Worm (Caenorhabditis elegans) whole organism, L1 larva: ENCODE measurements around the gene eral-1.
A peak's percentile ranks its signal among the peaks of the same experiment; 100 is the strongest.

ENCODE experiments used
- ceh-63 ChIP-seq: fragments of 200-800 bp; sonication (Bioruptor generic); optimal IDR thresholded peaks from 2 replicates; lab custom pipeline; 2018; ENCODE audit warnings: mild to moderate bottlenecking, missing genetic modification characterization, missing compliant biosample characterization
- egl-27 ChIP-seq, 2 experiments: fragments of 150-350 bp in 1 of 2; sonication (generic microtip); optimal IDR thresholded peaks; 3 replicates each; lab custom pipeline; 2017 to 2018; ENCODE audit warnings: missing biosample characterization in 2 of 2, missing genetic modification characterization in 2 of 2, missing genetic modification reagents in 2 of 2
- fos-1 ChIP-seq: fragments of 150-350 bp; optimal IDR thresholded peaks from 2 replicates; lab custom pipeline; 2014; ENCODE audit warnings: missing biosample characterization, missing genetic modification characterization
- jun-1 ChIP-seq: fragments of 150-350 bp; optimal IDR thresholded peaks from 2 replicates; lab custom pipeline; 2014; ENCODE audit warnings: missing biosample characterization, missing genetic modification reagents, missing genetic modification characterization
- nhr-12 ChIP-seq: sonication (generic microtip); optimal IDR thresholded peaks from 2 replicates; lab custom pipeline; 2017; ENCODE audit warnings: missing biosample characterization, missing genetic modification characterization
- nhr-90 ChIP-seq: sonication (generic microtip); optimal IDR thresholded peaks from 2 replicates; lab custom pipeline; 2016; ENCODE audit warnings: mild to moderate bottlenecking, missing genetic modification characterization, missing compliant biosample characterization; ENCODE audit not compliant: poor library complexity
- skn-1 ChIP-seq: fragments of 150-350 bp; optimal IDR thresholded peaks from 2 replicates; lab custom pipeline; 2014; ENCODE audit warnings: missing biosample characterization, missing genetic modification characterization
- snu-23 ChIP-seq: sonication (generic microtip); optimal IDR thresholded peaks from 2 replicates; lab custom pipeline; 2016; ENCODE audit warnings: missing genetic modification characterization, missing compliant biosample characterization
- sptf-1 ChIP-seq: fragments of 150-350 bp; optimal IDR thresholded peaks from 2 replicates; lab custom pipeline; 2014; ENCODE audit warnings: missing biosample characterization, missing genetic modification characterization

- no peak for TF ChIP-seq sptf-1 (tag; lab: Kevin White, UChicago)
- TF ChIP-seq nhr-12 (tag; lab: Kevin White, UChicago) = no peak
- TF ChIP-seq ceh-63 (GFP tag; lab: Kevin White, UChicago) = no peak
- TF ChIP-seq nhr-90 (tag; lab: Kevin White, UChicago) = peak; percentile 72
- no peak for TF ChIP-seq fos-1 (tag; lab: Kevin White, UChicago)
- peak; percentile 2 to 38 for TF ChIP-seq egl-27 (tag; optimal IDR thresholded peaks at IDR 0.05; lab: Kevin White, UChicago)
- TF ChIP-seq jun-1 (tag; lab: Kevin White, UChicago) = peak; percentile 59
- TF ChIP-seq skn-1 (tag; lab: Kevin White, UChicago) = peak; percentile 32
- TF ChIP-seq snu-23 = peak; percentile 79
These were observed 29.9 kb upstream of the eral-1 start for ce11 chrII:9619402-9619862.
